Fruit fly (Drosophila melanogaster): ENCODE data around the gene Dup99B.

The Dup99B gene

DNA sequence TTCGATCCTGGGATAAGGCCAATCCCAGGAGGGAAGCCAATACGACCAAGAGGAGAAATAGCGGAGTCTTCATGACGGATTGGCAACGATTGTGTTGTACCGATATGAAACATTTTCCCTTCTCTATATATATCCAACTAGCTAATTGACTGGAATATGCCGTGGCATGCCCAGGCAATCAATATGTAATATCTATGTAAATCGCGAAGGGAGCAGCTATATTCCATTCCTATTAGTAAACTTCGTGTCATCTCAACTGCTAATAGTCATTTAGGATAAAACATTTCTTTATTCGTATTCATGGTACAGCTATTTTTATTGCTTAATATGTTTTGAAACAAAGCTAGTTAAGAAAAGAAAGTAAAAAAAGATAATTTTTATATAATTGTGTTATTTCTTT, at the start of gene Dup99B:
Gene Dup99B (minus strand): TSS at position 101 of the 400 bp plus-strand sequence.
- no peak for TF ChIP-seq CTCF (optimal IDR thresholded peaks at IDR 0.05)
- no peak for TF ChIP-seq CG8478 (optimal IDR thresholded peaks at IDR 0.05)

DNA sequence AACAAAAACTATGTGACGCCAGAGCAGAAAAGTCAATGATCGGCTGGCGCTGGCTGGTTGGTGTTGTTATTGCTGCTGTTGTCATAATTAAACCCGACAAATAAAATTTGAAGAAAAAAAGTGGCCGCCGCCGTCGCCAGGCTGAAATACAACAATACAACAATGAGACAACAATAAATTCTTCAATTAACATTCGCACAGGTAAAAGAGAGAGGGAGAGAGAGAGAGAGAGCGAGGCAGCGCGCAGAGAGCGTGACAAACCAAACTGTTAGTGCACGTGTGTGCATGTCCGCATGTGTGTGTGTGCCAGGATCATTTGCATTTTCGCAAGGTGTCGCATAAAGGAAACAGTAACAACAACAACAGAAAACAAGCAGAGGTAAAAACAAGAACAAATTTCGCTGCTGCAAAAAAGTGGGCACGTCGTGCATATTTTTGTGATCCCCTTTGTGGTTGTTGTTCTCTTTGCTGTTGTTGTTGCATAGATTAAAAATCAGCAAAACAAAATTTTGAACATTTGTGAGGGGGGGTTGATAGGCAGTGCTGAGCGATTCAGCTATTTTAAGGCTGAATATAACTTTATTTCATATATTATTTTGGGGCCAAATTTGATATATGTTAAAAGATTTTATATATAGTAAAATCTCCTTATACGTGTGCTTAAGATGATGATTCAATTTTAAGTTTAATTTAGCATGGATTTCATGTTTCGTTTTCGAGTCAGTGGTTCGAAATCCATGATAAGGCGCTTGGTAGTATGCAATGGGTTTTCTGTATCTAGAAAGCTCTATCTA, 49.3 kb upstream of the Dup99B start:
- no peak for TF ChIP-seq CG8478 (optimal IDR thresholded peaks at IDR 0.05)
- no peak for TF ChIP-seq CTCF (optimal IDR thresholded peaks at IDR 0.05)

DNA sequence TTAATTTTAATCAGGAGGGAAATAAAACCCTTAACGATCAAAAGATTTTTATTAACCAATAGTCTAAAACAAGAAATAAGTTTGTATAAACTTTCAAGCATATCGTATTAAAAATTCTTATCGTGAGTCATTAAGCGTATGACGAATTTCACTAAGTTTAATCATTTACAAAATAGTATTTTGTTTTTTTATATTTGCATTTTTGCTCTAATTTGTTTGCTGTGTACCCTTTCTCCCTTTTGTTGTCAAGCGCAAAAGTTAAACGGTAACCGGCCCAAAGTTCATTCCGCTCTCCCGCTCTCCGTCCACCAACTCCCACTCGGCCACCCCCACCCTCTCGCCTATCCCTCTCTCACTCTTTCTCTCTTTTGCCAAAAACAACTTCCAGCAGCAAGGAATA, 48.6 kb upstream of the Dup99B start:
- TF ChIP-seq CTCF (optimal IDR thresholded peaks at IDR 0.05) (no peak), CG8478 (optimal IDR thresholded peaks at IDR 0.05) (no peak)

DNA sequence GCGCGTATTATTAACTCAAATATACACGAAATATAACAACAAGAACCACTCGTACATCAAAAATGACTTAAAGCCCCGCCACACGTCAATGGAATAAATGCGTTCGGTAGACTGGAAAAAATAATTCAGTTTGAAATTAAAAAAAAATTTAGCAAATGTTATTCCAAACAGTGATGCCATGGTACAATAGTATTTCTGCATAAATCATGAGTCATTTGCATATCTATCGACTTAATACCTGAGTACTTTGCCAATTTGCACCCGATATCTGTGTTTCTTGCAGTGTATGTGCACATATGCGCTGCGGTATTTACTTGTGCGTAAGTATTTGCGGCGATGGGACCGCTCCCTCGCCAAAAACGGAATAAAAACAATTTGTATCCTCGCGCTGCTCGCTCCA, 48.0 kb upstream of the Dup99B start:
- no peak for TF ChIP-seq CTCF (optimal IDR thresholded peaks at IDR 0.05)
- TF ChIP-seq CG8478 (optimal IDR thresholded peaks at IDR 0.05), result no peak

DNA sequence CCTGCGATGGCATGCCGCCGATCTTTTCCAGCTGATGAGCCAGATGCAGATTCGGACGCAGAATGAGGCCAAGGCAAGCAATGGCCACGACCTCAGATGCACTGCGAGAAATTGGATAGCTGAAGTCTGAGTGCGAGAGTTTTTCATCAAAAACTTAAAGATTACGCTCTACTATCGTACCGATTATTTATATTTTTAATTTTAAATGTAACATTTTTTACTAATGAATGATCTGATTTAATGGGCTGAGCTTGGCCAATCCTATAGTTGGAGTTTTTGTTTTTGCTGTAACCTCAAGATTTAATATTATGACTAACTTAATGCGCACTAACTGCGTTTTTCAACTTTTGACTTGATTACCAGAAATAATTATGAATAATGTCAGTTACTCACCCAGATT, 47.1 kb upstream of the Dup99B start:
- TF ChIP-seq CG8478 (optimal IDR thresholded peaks at IDR 0.05) (no peak), CTCF (optimal IDR thresholded peaks at IDR 0.05) (no peak)

DNA sequence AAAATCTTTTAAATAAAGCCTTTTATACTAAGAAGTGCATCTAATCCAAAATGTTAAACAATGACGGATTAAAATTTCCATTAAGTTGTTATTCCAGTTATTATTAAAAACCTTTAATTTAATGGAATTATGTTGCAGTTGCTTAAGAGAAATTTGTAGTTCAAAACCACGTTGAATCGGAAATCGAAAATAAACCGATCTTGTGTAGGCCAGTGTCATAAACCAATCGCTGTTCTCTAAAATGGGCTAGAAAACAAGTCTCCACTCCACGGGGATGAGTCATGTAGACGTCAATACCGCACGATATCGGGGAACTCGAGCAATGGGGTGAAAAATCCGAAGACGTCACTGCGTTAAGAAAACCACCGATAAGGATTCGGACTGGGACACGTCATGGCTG, 46.4 kb upstream of the Dup99B start:
- TF ChIP-seq CG8478 (optimal IDR thresholded peaks at IDR 0.05) (no peak), CTCF (optimal IDR thresholded peaks at IDR 0.05) (no peak)

DNA sequence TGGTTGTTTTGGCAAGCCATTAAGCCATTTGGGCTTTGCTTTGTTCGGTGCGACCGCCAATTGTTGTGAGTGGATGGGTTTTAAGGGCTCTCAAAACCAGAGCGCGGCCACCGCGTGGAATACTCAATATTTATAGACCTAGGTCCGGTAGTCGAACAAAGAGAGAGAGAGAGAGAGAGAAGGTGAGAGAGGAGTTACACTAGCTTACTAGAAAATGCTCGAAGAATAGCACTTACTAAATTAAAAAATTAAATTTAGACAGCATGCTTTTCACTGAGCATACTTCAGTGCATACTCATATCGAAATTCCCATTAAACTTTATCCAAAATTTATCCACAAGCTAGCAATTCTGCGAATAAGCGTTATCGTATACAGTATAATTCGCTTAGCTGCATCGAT, 44.9 kb upstream of the Dup99B start:
- no peak for TF ChIP-seq CG8478 (optimal IDR thresholded peaks at IDR 0.05)
- TF ChIP-seq CTCF (optimal IDR thresholded peaks at IDR 0.05), result no peak

DNA sequence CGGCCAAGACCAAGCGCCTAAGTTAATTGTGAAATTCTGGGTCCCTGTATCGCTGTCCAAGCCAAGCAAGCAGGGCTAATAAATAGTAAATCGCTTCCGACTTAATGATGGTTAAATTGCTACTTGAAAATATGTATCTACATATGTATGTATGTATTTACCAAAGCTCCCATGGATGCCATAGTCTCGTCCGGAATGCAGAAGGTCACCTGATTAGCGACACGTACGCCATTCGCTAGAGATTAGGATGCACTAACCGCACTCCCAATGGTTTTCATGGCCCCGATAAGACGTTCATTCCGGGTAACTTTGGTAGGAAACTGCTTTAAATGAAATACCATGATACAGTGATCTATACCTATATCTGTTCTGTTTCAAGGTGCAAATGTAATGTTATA, 43.6 kb upstream of the Dup99B start:
- no peak for TF ChIP-seq CTCF (optimal IDR thresholded peaks at IDR 0.05)
- no peak for TF ChIP-seq CG8478 (optimal IDR thresholded peaks at IDR 0.05)

DNA sequence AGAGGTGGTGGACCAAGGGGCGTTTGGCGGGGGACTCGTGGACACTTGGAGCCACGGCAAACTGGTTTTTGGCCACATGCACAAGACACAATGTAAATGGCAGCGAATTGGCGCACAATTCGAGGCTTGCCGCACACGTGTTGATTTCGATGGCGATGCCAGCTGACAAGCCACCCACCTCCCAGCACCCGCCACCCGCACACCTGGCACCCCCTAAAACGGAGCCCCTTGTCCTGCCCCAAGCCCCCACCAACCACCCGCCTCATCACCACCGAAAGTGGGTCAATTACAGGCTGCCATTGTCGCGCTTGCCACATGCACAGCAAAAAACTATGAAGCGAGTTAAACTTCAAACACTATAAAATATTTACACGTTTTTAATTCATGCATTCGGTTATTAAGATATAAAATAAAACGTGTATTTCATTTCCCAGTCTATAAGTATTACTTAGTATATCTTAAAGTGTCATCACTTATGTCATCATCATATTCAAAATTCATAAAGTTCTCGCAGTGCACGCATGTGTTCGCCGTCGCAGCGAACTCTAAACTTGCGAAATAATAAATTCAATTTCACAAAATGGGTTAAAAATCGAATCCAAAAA, 43.1 kb upstream of the Dup99B start:
- no peak for TF ChIP-seq CTCF (optimal IDR thresholded peaks at IDR 0.05)
- no peak for TF ChIP-seq CG8478 (optimal IDR thresholded peaks at IDR 0.05)

DNA sequence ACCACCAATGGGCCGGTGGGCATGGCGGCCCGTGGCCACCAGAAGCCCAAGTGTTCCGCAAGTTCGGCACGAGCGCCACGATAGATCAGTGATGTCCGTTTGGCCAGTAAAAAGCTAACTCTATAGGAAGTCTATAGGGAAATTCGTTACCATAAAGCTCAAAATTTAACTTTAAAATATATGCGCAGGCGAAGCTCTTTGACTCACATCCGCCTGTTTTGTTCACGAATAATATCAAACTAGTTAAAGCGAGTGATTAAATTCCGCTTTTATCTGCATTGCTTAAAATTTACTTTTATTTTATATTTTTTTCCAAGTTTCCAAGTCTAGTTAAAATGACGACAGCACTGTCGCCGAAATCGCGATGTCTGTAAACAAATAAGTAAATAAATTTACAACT, 42.5 kb upstream of the Dup99B start:
- TF ChIP-seq CG8478 (optimal IDR thresholded peaks at IDR 0.05) (peak; percentile 48), CTCF (optimal IDR thresholded peaks at IDR 0.05) (no peak)

DNA sequence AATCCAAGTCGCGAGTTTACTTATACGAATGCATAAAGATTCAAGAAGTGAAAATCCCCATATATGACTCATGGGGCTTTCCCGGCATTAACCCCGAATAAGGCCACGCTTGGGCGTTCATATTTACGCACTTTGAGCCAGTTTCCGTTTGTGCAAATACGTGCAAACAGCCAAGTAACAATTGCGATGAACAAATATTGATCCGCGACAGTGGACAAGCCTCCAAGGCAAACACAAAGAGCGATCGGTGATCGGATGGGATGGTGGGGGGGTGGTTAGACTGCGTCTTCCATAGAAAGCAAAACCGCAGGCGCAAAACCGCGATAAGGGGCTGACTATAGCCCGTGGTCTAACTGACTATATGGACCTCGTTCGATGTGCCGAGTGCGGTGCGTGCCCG, 42.0 kb upstream of the Dup99B start:
- TF ChIP-seq CG8478 (optimal IDR thresholded peaks at IDR 0.05) (no peak), CTCF (optimal IDR thresholded peaks at IDR 0.05) (no peak)

DNA sequence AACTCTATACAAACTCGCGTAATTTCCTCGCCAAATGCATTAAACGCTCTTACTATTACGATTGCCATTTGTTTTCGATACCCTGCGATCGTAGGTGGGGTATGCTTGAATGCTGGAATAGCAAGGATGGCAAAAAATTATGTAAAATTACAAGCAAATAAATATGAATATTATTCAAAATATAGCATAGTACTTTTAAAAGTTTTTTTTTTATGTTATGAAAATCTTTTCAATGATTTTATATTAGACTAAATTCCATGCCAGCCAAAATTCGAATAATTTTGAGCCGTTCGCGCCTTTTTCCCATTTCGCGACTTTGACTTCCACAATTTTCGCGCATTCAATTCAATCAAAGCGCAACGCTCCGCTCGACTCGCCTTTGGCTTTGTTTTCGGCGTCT, 41.0 kb upstream of the Dup99B start:
- TF ChIP-seq CG8478 (optimal IDR thresholded peaks at IDR 0.05), result no peak
- TF ChIP-seq CTCF (optimal IDR thresholded peaks at IDR 0.05), result no peak

DNA sequence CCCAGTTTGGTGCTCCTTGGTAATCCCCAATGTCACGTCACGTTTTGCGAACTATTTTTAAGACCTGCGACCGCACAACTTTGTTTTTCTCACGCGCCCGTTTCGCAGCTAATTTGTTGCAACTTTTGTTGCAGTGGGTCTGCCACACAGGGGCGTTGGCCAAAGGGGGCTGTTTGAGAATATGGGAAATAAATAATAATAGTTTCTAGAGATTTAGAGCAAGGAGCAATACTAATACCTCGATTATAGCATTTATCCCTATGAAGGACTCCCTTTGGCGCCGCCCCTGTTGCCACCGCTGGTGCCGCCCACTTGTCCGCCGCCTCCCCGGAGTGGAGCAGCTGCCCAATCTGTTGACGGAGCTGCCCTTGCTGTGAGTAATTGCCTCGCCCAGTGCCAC, 40.1 kb upstream of the Dup99B start:
- TF ChIP-seq CG8478 (optimal IDR thresholded peaks at IDR 0.05) (no peak), CTCF (optimal IDR thresholded peaks at IDR 0.05) (no peak)

DNA sequence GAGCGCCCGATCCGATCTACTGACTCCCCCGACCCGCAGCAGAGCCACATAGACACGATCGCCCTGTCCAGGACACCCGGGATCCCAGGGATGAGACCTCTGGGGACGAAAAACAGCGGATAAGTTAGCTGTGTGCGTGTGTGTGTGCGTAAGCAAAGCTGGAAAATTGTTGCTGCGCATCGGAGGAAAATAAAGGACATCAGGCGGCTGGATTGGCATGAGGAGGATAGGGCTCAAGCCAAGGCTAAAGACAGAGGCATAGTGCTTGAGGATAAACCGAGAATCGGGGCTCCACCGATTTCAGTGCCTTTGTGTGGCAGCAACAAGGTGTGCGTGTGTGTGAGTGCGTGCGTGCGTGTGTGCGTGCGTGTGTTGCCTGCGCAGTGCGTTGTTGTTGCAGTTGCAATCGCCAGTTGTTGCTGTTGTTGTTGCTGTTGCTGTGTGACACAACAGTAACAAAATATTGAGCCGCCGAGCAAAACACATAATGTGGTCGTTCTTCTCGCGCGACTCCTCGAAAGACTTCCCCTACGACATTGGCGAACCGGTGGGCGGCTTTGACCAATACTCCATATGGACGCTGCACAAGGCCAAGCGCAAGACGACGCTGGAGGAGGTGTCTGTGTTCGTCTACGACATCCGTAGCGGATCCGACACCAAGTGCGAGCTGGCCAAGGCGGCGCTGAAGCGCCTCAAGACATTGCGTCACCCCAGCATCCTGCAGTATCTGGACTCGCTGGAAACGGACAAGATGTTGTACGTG, 34.3 kb upstream of the Dup99B start:
- peak; percentile 35 for TF ChIP-seq CG8478 (optimal IDR thresholded peaks at IDR 0.05)
- TF ChIP-seq CTCF (optimal IDR thresholded peaks at IDR 0.05), result no peak

DNA sequence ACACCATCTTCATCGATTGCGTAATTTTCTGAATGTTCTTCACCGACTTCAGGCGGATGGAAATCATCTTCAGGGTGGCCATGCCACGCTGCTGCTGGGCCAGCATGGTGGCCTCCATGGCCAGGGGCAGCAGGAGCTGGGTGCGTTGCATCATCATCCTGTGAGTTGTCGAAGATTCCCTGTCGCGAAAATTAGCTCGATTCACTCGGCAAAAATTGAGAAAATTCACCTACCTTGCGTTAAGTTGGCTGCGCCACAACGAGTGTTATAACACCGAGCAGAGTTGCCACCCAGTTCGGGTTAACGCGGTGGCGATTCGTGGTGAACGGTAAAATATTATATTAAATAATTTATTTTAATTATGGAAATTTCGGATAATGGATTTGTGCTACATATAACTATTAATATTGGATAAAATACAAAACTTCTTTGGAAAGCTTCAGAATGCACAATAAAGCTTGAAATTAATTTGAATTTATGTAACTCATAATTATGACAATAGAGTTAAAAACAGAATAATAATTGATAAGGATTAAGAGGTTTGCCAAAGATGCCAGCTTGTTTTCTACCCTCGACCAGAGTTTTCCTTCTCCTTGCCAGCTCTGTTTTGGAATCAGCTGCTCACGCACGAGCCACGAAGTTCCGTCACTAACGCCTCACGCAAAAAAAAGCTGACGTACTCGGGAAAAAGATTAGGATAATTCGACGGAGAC, 33.6 kb upstream of the Dup99B start, which contains the start of the genes ATPsyngamma and yata:
Gene ATPsyngamma (minus strand): TSS at position 573 of the 713 bp plus-strand sequence.
Gene yata (plus strand): TSS at position 629 of the 713 bp plus-strand sequence.
- TF ChIP-seq CG8478 (optimal IDR thresholded peaks at IDR 0.05), result no peak
- no peak for TF ChIP-seq CTCF (optimal IDR thresholded peaks at IDR 0.05)

Measured in S2 (cell line).